Fruit fly (Drosophila melanogaster) S2 (cell line): ENCODE data around the gene Atg4a.

Experiments used
- CG8478 ChIP-seq: fragments of >200 bp; optimal IDR thresholded peaks from 2 replicates; lab custom pipeline; 2018
- CTCF ChIP-seq, 2 experiments: fragments of >200 bp; optimal IDR thresholded peaks; 2 replicates each; lab custom pipeline; 2018

DNA sequence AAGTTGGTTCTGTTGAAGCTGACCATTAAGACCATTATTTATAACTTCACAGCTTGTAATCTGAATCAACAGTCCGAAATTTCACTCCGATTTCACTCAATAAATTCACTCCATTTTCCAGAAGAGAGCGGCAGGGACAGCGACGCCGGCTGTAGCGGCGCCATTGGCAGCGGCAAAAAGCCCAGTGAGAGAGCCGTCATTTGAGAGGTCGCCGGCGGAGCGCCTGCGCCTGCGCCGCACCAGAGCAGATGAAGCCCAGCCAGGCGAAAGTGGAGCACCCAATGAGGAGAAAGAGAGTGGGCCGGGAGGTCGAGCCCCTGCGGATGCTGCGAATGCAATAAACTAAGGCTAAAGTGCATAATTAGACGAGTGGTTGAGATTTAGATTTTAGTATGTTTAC is 2.0 kb downstream of the Atg4a start:
- TF ChIP-seq CG8478 (lab: Kevin White, UChicago) (no peak), CTCF (optimal IDR thresholded peaks at IDR 0.05; lab: Kevin White, UChicago) (no peak)
